Worm (Caenorhabditis elegans) whole organism, mixed stage, embryonic: Measurements from ENCODE around the gene C49A9.1.

Experiments
- M03D4.4 ChIP-seq: sonication (generic microtip); optimal IDR thresholded peaks from 2 replicates; lab custom pipeline; 2017; ENCODE audit warnings: mild to moderate bottlenecking, missing genetic modification characterization, missing compliant biosample characterization
- bed-3 ChIP-seq: fragments of 200-800 bp; sonication (Bioruptor generic); optimal IDR thresholded peaks from 3 replicates; lab custom pipeline; 2018; ENCODE audit warnings: mild to moderate bottlenecking, missing genetic modification characterization, moderate library complexity, missing compliant biosample characterization
- blmp-1 ChIP-seq: fragments of 150-350 bp; optimal IDR thresholded peaks from 2 replicates; lab custom pipeline; 2014; ENCODE audit warnings: missing biosample characterization, missing genetic modification characterization
- ceh-39 ChIP-seq: fragments of 150-350 bp; optimal IDR thresholded peaks from 2 replicates; lab custom pipeline; 2014; ENCODE audit warnings: missing biosample characterization, missing genetic modification characterization
- ceh-43 ChIP-seq: fragments of 200-800 bp; sonication (Bioruptor generic); optimal IDR thresholded peaks from 2 replicates; lab custom pipeline; 2018; ENCODE audit warnings: mild to moderate bottlenecking, missing genetic modification characterization, moderate library complexity, missing compliant biosample characterization
- ceh-83 ChIP-seq: fragments of 200-800 bp; sonication (Bioruptor generic); optimal IDR thresholded peaks from 2 replicates; lab custom pipeline; 2018; ENCODE audit warnings: mild to moderate bottlenecking, missing genetic modification characterization, missing compliant biosample characterization
- ces-1 ChIP-seq: fragments of 150-350 bp; optimal IDR thresholded peaks from 2 replicates; lab custom pipeline; 2014; ENCODE audit warnings: missing biosample characterization, missing genetic modification reagents, missing genetic modification characterization
- cnd-1 ChIP-seq: fragments of 200-800 bp; sonication (Bioruptor generic); optimal IDR thresholded peaks from 2 replicates; lab custom pipeline; 2018; ENCODE audit warnings: mild to moderate bottlenecking, missing genetic modification characterization, missing compliant biosample characterization
- drap-1 ChIP-seq: fragments of 200-800 bp; sonication (Bioruptor generic); optimal IDR thresholded peaks from 3 replicates; lab custom pipeline; 2018; ENCODE audit warnings: mild to moderate bottlenecking, missing genetic modification characterization, missing compliant biosample characterization
- elt-1 ChIP-seq: sonication (generic microtip); optimal IDR thresholded peaks from 2 replicates; lab custom pipeline; 2017; ENCODE audit warnings: missing genetic modification characterization, mild to moderate bottlenecking, missing compliant biosample characterization, antibody characterized with exemption, moderate library complexity, borderline replicate concordance; ENCODE audit not compliant: insufficient read depth
- elt-3 ChIP-seq: fragments of 150-350 bp; optimal IDR thresholded peaks from 2 replicates; lab custom pipeline; 2014; ENCODE audit warnings: missing biosample characterization, missing genetic modification characterization
- flh-1 ChIP-seq: fragments of 200-800 bp; sonication (Bioruptor generic); optimal IDR thresholded peaks from 2 replicates; lab custom pipeline; 2018; ENCODE audit warnings: mild to moderate bottlenecking, missing genetic modification characterization, moderate library complexity, missing compliant biosample characterization
- ham-2 ChIP-seq: fragments of 200-800 bp; sonication (Bioruptor generic); optimal IDR thresholded peaks from 2 replicates; lab custom pipeline; 2018; ENCODE audit warnings: mild to moderate bottlenecking, missing genetic modification characterization, missing compliant biosample characterization
- hlh-1 ChIP-seq: fragments of 150-350 bp; optimal IDR thresholded peaks from 2 replicates; lab custom pipeline; 2014; ENCODE audit warnings: missing biosample characterization, missing genetic modification reagents, missing genetic modification characterization
- lin-13 ChIP-seq: fragments of 150-350 bp; optimal IDR thresholded peaks from 2 replicates; lab custom pipeline; 2014; ENCODE audit warnings: missing biosample characterization, missing genetic modification characterization
- lin-32 ChIP-seq: fragments of 200-800 bp; sonication (Bioruptor generic); optimal IDR thresholded peaks from 2 replicates; lab custom pipeline; 2018; ENCODE audit warnings: mild to moderate bottlenecking, missing genetic modification characterization, missing compliant biosample characterization
- lsy-2 ChIP-seq: fragments of 150-350 bp; optimal IDR thresholded peaks from 2 replicates; lab custom pipeline; 2014; ENCODE audit warnings: missing biosample characterization, missing genetic modification characterization
- mab-5 ChIP-seq: fragments of 150-350 bp; optimal IDR thresholded peaks from 2 replicates; lab custom pipeline; 2014; ENCODE audit warnings: missing biosample characterization, missing genetic modification characterization
- mep-1 ChIP-seq: fragments of 150-350 bp; optimal IDR thresholded peaks from 2 replicates; lab custom pipeline; 2017; ENCODE audit warnings: missing biosample characterization, missing genetic modification reagents, missing genetic modification characterization, inconsistent platforms
- mls-2 ChIP-seq: sonication (generic microtip); optimal IDR thresholded peaks from 2 replicates; lab custom pipeline; 2016; ENCODE audit warnings: mild to moderate bottlenecking, missing genetic modification characterization, moderate library complexity, missing compliant biosample characterization
- nhr-12 ChIP-seq: fragments of 150-350 bp; optimal IDR thresholded peaks from 2 replicates; lab custom pipeline; 2014; ENCODE audit warnings: missing biosample characterization, missing genetic modification characterization
- nhr-2 ChIP-seq: fragments of 150-350 bp; optimal IDR thresholded peaks from 2 replicates; lab custom pipeline; 2014; ENCODE audit warnings: missing biosample characterization, missing genetic modification characterization
- nhr-237 ChIP-seq: fragments of 150-350 bp; optimal IDR thresholded peaks from 2 replicates; lab custom pipeline; 2014; ENCODE audit warnings: missing biosample characterization, missing genetic modification characterization
- nhr-28 ChIP-seq: fragments of 150-350 bp; optimal IDR thresholded peaks from 2 replicates; lab custom pipeline; 2014; ENCODE audit warnings: missing biosample characterization, missing genetic modification characterization
- nhr-76 ChIP-seq: sonication (generic microtip); optimal IDR thresholded peaks from 2 replicates; lab custom pipeline; 2017; ENCODE audit warnings: missing biosample characterization, missing genetic modification characterization
- pha-4 ChIP-seq: fragments of 150-350 bp; optimal IDR thresholded peaks from 2 replicates; lab custom pipeline; 2018; ENCODE audit warnings: missing biosample characterization, missing genetic modification reagents, missing genetic modification characterization
- sem-2 ChIP-seq: fragments of 200-800 bp; sonication (Bioruptor generic); optimal IDR thresholded peaks from 2 replicates; lab custom pipeline; 2018; ENCODE audit warnings: mild to moderate bottlenecking, missing genetic modification characterization, missing compliant biosample characterization
- snpc-4 ChIP-seq: fragments of 150-350 bp; optimal IDR thresholded peaks from 2 replicates; lab custom pipeline; 2014; ENCODE audit warnings: missing biosample characterization, missing genetic modification characterization
- sptf-1 ChIP-seq: sonication (generic microtip); optimal IDR thresholded peaks from 2 replicates; lab custom pipeline; 2017; ENCODE audit warnings: mild to moderate bottlenecking, missing genetic modification characterization, moderate library complexity, missing compliant biosample characterization
- tbx-8 ChIP-seq: fragments of 200-800 bp; sonication (Bioruptor generic); optimal IDR thresholded peaks from 2 replicates; lab custom pipeline; 2018; ENCODE audit warnings: mild to moderate bottlenecking, missing genetic modification characterization, moderate library complexity, missing compliant biosample characterization
- unc-62 ChIP-seq: fragments of 150-350 bp; optimal IDR thresholded peaks from 2 replicates; lab custom pipeline; 2014; ENCODE audit warnings: missing biosample characterization, missing genetic modification reagents, missing genetic modification characterization
- zip-8 ChIP-seq: fragments of 150-350 bp; optimal IDR thresholded peaks from 2 replicates; lab custom pipeline; 2014; ENCODE audit warnings: missing biosample characterization, missing genetic modification characterization
- ztf-11 ChIP-seq: fragments of 150-350 bp; optimal IDR thresholded peaks from 2 replicates; lab custom pipeline; 2014; ENCODE audit warnings: missing biosample characterization, missing genetic modification characterization

C49A9.1 gene

DNA sequence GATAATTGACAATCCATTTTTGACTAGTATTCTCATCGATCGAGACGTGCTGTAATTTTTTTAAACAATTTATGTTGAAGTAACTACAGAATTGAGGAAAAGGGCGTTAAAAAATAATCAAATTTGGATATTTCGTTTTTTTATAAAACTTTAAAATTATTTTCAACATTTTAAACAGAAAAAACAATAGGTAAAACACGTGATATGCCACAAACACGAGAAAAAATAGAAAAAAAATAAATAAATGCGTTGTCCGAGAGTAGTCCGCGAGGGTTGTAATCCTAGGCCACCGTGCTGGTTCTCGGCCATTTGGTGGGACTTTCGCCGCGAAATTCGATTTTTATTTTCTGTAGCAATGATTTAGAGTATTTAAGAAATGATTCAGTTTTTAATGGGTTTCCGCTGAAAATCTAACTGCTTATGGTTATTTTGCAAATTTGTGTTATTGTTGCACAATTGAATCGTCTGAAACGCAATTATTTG, 21.7 kb upstream of the C49A9.1 start, which contains the start of gene C49A9.10:
C49A9.10 (minus strand) TSS at position 51 of the 483 bp plus-strand sequence.
- TF ChIP-seq tbx-8 (GFP tag; lab: Kevin White, UChicago): no peak
- peak; percentile 14 for TF ChIP-seq M03D4.4
- no peak for TF ChIP-seq elt-1 (tag; lab: Kevin White, UChicago)
- TF ChIP-seq ces-1 (GFP tag; lab: Kevin White, UChicago): peak; percentile 45
- TF ChIP-seq lin-32 (GFP tag; lab: Kevin White, UChicago): peak; percentile 1
- TF ChIP-seq nhr-237: peak; percentile 29
- TF ChIP-seq mab-5: peak; percentile 28
- peak; percentile 54 for TF ChIP-seq mep-1
- peak; percentile 64 for TF ChIP-seq lsy-2
- TF ChIP-seq pha-4 (tag; lab: Kevin White, UChicago): peak; percentile 51
- TF ChIP-seq lin-13: peak; percentile 35
- peak; percentile 47 for TF ChIP-seq ceh-39 (tag; lab: Kevin White, UChicago)
- no peak for TF ChIP-seq flh-1
- peak; percentile 65 for TF ChIP-seq sptf-1 (tag; lab: Kevin White, UChicago)
- TF ChIP-seq ztf-11 (tag; lab: Kevin White, UChicago): no peak

- TF ChIP-seq flh-1 (no peak), zip-8 (tag; lab: Kevin White, UChicago) (peak; percentile 96), snpc-4 (tag; lab: Kevin White, UChicago) (no peak), tbx-8 (GFP tag; lab: Kevin White, UChicago) (no peak), bed-3 (GFP tag; lab: Kevin White, UChicago) (no peak), hlh-1 (no peak), drap-1 (GFP tag; lab: Kevin White, UChicago) (no peak), sptf-1 (tag; lab: Kevin White, UChicago) (no peak), elt-1 (tag; lab: Kevin White, UChicago) (no peak)
- TF ChIP-seq, all 35 proteins: peak for 1
Observed at ce11 chrIV:6209337-6209736, 18.7 kb upstream of the C49A9.1 start.

ce11 chrIV:6210574-6210973, 17.4 kb upstream of the C49A9.1 start, which contains the start of the genes ugt-24 and C49A9.6:
Gene ugt-24, minus strand, starts transcription at chrIV:6210720.
Gene C49A9.6, plus strand, starts transcription at chrIV:6210936.
- TF ChIP-seq cnd-1 (tag; lab: Kevin White, UChicago): no peak
- TF ChIP-seq nhr-28: no peak
- TF ChIP-seq mab-5: no peak
- no peak for TF ChIP-seq nhr-2
- no peak for TF ChIP-seq ham-2 (GFP tag; lab: Kevin White, UChicago)
- TF ChIP-seq snpc-4 (tag; lab: Kevin White, UChicago): no peak
- TF ChIP-seq hlh-1: no peak
- no peak for TF ChIP-seq lin-32 (GFP tag; lab: Kevin White, UChicago)
- no peak for TF ChIP-seq sem-2
- no peak for TF ChIP-seq lsy-2
- no peak for TF ChIP-seq nhr-76 (tag; lab: Kevin White, UChicago)
- no peak for TF ChIP-seq ceh-43 (GFP tag; lab: Kevin White, UChicago)
- no peak for TF ChIP-seq tbx-8 (GFP tag; lab: Kevin White, UChicago)
- TF ChIP-seq mls-2: no peak
- TF ChIP-seq pha-4 (tag; lab: Kevin White, UChicago): no peak
- TF ChIP-seq bed-3 (GFP tag; lab: Kevin White, UChicago): no peak
- no peak for TF ChIP-seq nhr-237
- no peak for TF ChIP-seq mep-1
- no peak for TF ChIP-seq elt-3
- TF ChIP-seq ceh-39 (tag; lab: Kevin White, UChicago): no peak
- TF ChIP-seq, all 35 proteins: peak for 0

- TF ChIP-seq nhr-237: no peak
- TF ChIP-seq unc-62 (GFP tag; lab: Kevin White, UChicago): no peak
- no peak for TF ChIP-seq zip-8 (tag; lab: Kevin White, UChicago)
- TF ChIP-seq pha-4 (tag; lab: Kevin White, UChicago): no peak
- no peak for TF ChIP-seq elt-3
- no peak for TF ChIP-seq nhr-2
- TF ChIP-seq ces-1 (GFP tag; lab: Kevin White, UChicago): no peak
- TF ChIP-seq hlh-1: no peak
- TF ChIP-seq mep-1: no peak
- TF ChIP-seq snpc-4 (tag; lab: Kevin White, UChicago): no peak
- TF ChIP-seq ztf-11 (tag; lab: Kevin White, UChicago): no peak
- TF ChIP-seq ham-2 (GFP tag; lab: Kevin White, UChicago): no peak
- no peak for TF ChIP-seq blmp-1
- TF ChIP-seq ceh-83 (GFP tag; lab: Kevin White, UChicago): no peak
- TF ChIP-seq nhr-12 (tag; lab: Kevin White, UChicago): no peak
Observed at ce11 chrIV:6213403-6213802, 14.6 kb upstream of the C49A9.1 start, which contains the start of gene C49A9.5. Gene C49A9.5, plus strand, starts transcription at chrIV:6213673.
